Fruit fly (Drosophila melanogaster) whole organism, embryonic: ENCODE results near the gene SPoCk.
A peak's percentile ranks its signal among the peaks of the same experiment; 100 is the strongest.

Experiments used
- CG11456 ChIP-seq: fragments of 200-800 bp; sonication (Bioruptor generic); IDR thresholded peaks from 3 replicates; pipeline ENCODE4 v1.3.6; 2022; ENCODE audit warnings: missing biosample characterization, missing genetic modification characterization
- CG12659 ChIP-seq: fragments of 200-800 bp; sonication (Bioruptor generic); optimal IDR thresholded peaks from 3 replicates; lab custom pipeline; 2017; ENCODE audit warnings: mild to moderate bottlenecking, missing biosample characterization, missing genetic modification reagents, missing genetic modification characterization
- CG13296 ChIP-seq: fragments of 200-800 bp; sonication (Bioruptor generic); optimal IDR thresholded peaks from 3 replicates; lab custom pipeline; 2018; ENCODE audit warnings: missing biosample characterization, mild to moderate bottlenecking, missing genetic modification characterization
- CG13624 ChIP-seq: fragments of 200-800 bp; sonication (Bioruptor generic); optimal IDR thresholded peaks from 2 replicates; lab custom pipeline; 2016; ENCODE audit warnings: missing biosample characterization, missing genetic modification characterization
- CG14667 ChIP-seq: fragments of 200-800 bp; sonication (Bioruptor generic); IDR thresholded peaks from 2 replicates; pipeline ENCODE4 v1.3.6; 2022; ENCODE audit warnings: missing biosample characterization, missing genetic modification characterization
- CG14860 ChIP-seq: fragments of 200-800 bp; sonication (Bioruptor generic); IDR thresholded peaks from 3 replicates; pipeline ENCODE4 v1.3.6; 2022; ENCODE audit warnings: missing biosample characterization, missing genetic modification characterization; ENCODE audit not compliant: partially characterized antibody
- CG16813 ChIP-seq: fragments of 200-800 bp; sonication (Bioruptor generic); IDR thresholded peaks from 3 replicates; pipeline ENCODE4 v1.3.6; 2022; ENCODE audit warnings: missing biosample characterization, missing genetic modification characterization; ENCODE audit not compliant: partially characterized antibody
- CG17328 ChIP-seq: fragments of 200-800 bp; sonication (Bioruptor generic); IDR thresholded peaks from 2 replicates; pipeline ENCODE4 v1.3.6; 2022; ENCODE audit warnings: missing biosample characterization, missing genetic modification characterization
- CG18599 ChIP-seq: fragments of 200-800 bp; sonication (Bioruptor generic); optimal IDR thresholded peaks from 3 replicates; lab custom pipeline; 2017; ENCODE audit warnings: missing biosample characterization, missing genetic modification characterization, mild to moderate bottlenecking, moderate library complexity, missing genetic modification reagents
- CG2712 ChIP-seq: fragments of 200-800 bp; optimal IDR thresholded peaks from 3 replicates; lab custom pipeline; 2019; ENCODE audit warnings: missing biosample characterization, mild to moderate bottlenecking, missing genetic modification characterization, moderate library complexity
- CG30403 ChIP-seq: fragments of 200-800 bp; sonication (Bioruptor generic); optimal IDR thresholded peaks from 3 replicates; lab custom pipeline; 2016; ENCODE audit warnings: missing biosample characterization, missing genetic modification characterization
- CG43689 ChIP-seq: fragments of 200-800 bp; sonication (Bioruptor generic); IDR thresholded peaks from 2 replicates; pipeline ENCODE4 v1.3.6; 2022; ENCODE audit warnings: missing biosample characterization, missing genetic modification characterization
- CG6272 ChIP-seq: fragments of 200-800 bp; sonication (Bioruptor generic); IDR thresholded peaks from 2 replicates; pipeline ENCODE4 v1.3.6; 2022; ENCODE audit warnings: missing biosample characterization, missing genetic modification characterization
- CG6791 ChIP-seq: fragments of 200-800 bp; sonication (Bioruptor generic); IDR thresholded peaks from 3 replicates; pipeline ENCODE4 v1.3.6; 2022; ENCODE audit warnings: missing biosample characterization, missing genetic modification characterization; ENCODE audit not compliant: partially characterized antibody
- CG8359 ChIP-seq: fragments of 200-800 bp; sonication (Bioruptor generic); optimal IDR thresholded peaks from 2 replicates; lab custom pipeline; 2017; ENCODE audit warnings: missing biosample characterization, mild to moderate bottlenecking, missing genetic modification characterization, borderline replicate concordance
- CG9437 ChIP-seq: fragments of 200-800 bp; sonication (Bioruptor generic); optimal IDR thresholded peaks from 2 replicates; lab custom pipeline; 2018; ENCODE audit warnings: missing biosample characterization, mild to moderate bottlenecking, missing genetic modification characterization
- CG9727 ChIP-seq: fragments of 200-800 bp; sonication (Bioruptor generic); optimal IDR thresholded peaks from 3 replicates; lab custom pipeline; 2017; ENCODE audit warnings: missing biosample characterization, mild to moderate bottlenecking, missing genetic modification characterization
- CG9797 ChIP-seq: fragments of 200-800 bp; sonication (Bioruptor generic); optimal IDR thresholded peaks from 3 replicates; lab custom pipeline; 2018; ENCODE audit warnings: missing biosample characterization, mild to moderate bottlenecking, missing genetic modification characterization
- CrebB ChIP-seq: fragments of 200-800 bp; sonication (Bioruptor generic); optimal IDR thresholded peaks from 3 replicates; lab custom pipeline; 2018; ENCODE audit warnings: missing biosample characterization, mild to moderate bottlenecking, missing genetic modification characterization
- Dbx ChIP-seq: fragments of 200-800 bp; sonication (Bioruptor generic); IDR thresholded peaks from 3 replicates; pipeline ENCODE4 v1.3.6; 2022; ENCODE audit warnings: missing biosample characterization, missing genetic modification characterization
- Doc2 ChIP-seq: fragments of 200-800 bp; sonication (Bioruptor generic); IDR thresholded peaks from 2 replicates; pipeline ENCODE4 v1.3.6; 2022; ENCODE audit warnings: missing biosample characterization, missing genetic modification characterization
- Dp ChIP-seq: fragments of 200-800 bp; sonication (Bioruptor generic); optimal IDR thresholded peaks from 2 replicates; lab custom pipeline; 2018; ENCODE audit warnings: missing biosample characterization, mild to moderate bottlenecking, missing genetic modification characterization, moderate library complexity
- Gsc ChIP-seq: fragments of 200-800 bp; sonication (Bioruptor generic); IDR thresholded peaks from 2 replicates; pipeline ENCODE4 v1.3.6; 2022; ENCODE audit warnings: missing biosample characterization, missing genetic modification characterization
- HLHmδ ChIP-seq: fragments of 200-800 bp; sonication (Bioruptor generic); optimal IDR thresholded peaks from 2 replicates; lab custom pipeline; 2018; ENCODE audit warnings: missing biosample characterization, mild to moderate bottlenecking, missing genetic modification characterization, moderate library complexity
- Hsf ChIP-seq: fragments of 200-800 bp; sonication (Bioruptor generic); optimal IDR thresholded peaks from 3 replicates; lab custom pipeline; 2016; ENCODE audit warnings: missing biosample characterization, missing genetic modification characterization
- Mad ChIP-seq: fragments of 200-800 bp; sonication (Bioruptor generic); optimal IDR thresholded peaks from 2 replicates; lab custom pipeline; 2016; ENCODE audit warnings: missing biosample characterization, missing genetic modification characterization
- Meics ChIP-seq: fragments of 200-800 bp; sonication (Bioruptor generic); optimal IDR thresholded peaks from 2 replicates; lab custom pipeline; 2017; ENCODE audit warnings: missing biosample characterization, mild to moderate bottlenecking, missing genetic modification characterization
- Mrtf ChIP-seq: fragments of 200-800 bp; sonication (Bioruptor generic); IDR thresholded peaks from 3 replicates; pipeline ENCODE4 v1.3.6; 2022; ENCODE audit warnings: missing biosample characterization, missing genetic modification characterization
- Rx ChIP-seq: fragments of 200-800 bp; sonication (Bioruptor generic); IDR thresholded peaks from 2 replicates; pipeline ENCODE4 v1.3.6; 2022; ENCODE audit warnings: missing biosample characterization, missing genetic modification characterization
- Spps ChIP-seq: fragments of 200-800 bp; sonication (Bioruptor generic); optimal IDR thresholded peaks from 2 replicates; lab custom pipeline; 2018; ENCODE audit warnings: missing biosample characterization, mild to moderate bottlenecking, missing genetic modification characterization
- Sry-β ChIP-seq: fragments of 200-800 bp; sonication (Bioruptor generic); optimal IDR thresholded peaks from 2 replicates; lab custom pipeline; 2018; ENCODE audit warnings: missing biosample characterization, mild to moderate bottlenecking, missing genetic modification characterization, moderate library complexity
- Usf ChIP-seq: fragments of 200-800 bp; sonication (Bioruptor generic); optimal IDR thresholded peaks from 2 replicates; lab custom pipeline; 2017; ENCODE audit warnings: missing genotype, missing biosample characterization, missing genetic modification characterization
- abd-A ChIP-seq: fragments of 200-800 bp; sonication (Bioruptor generic); optimal IDR thresholded peaks from 3 replicates; lab custom pipeline; 2019; ENCODE audit warnings: missing biosample characterization, mild to moderate bottlenecking, missing genetic modification characterization, moderate library complexity
- az2 ChIP-seq: fragments of 200-800 bp; sonication (Bioruptor generic); optimal IDR thresholded peaks from 3 replicates; lab custom pipeline; 2016; ENCODE audit warnings: missing biosample characterization, missing genetic modification characterization
- cwo ChIP-seq: fragments of 200-800 bp; sonication (Bioruptor generic); optimal IDR thresholded peaks from 3 replicates; lab custom pipeline; 2017; ENCODE audit warnings: missing biosample characterization, missing genetic modification characterization, mild to moderate bottlenecking, moderate library complexity, missing genetic modification reagents
- gce ChIP-seq: fragments of 200-800 bp; sonication (Bioruptor generic); IDR thresholded peaks from 3 replicates; pipeline ENCODE4 v1.3.6; 2022; ENCODE audit warnings: missing biosample characterization, missing genetic modification characterization
- gcm ChIP-seq: fragments of 200-800 bp; sonication (Bioruptor generic); optimal IDR thresholded peaks from 2 replicates; lab custom pipeline; 2019; ENCODE audit warnings: missing biosample characterization, mild to moderate bottlenecking, missing genetic modification characterization, moderate library complexity
- gfzf ChIP-seq: fragments of 200-800 bp; sonication (Bioruptor generic); optimal IDR thresholded peaks from 2 replicates; lab custom pipeline; 2016; ENCODE audit warnings: missing biosample characterization, mild to moderate bottlenecking, missing genetic modification characterization, moderate library complexity
- insv ChIP-seq, 2 experiments: fragments of 200-800 bp; sonication (Bioruptor generic); optimal IDR thresholded peaks; 3 replicates each; lab custom pipeline; 2016 to 2018; ENCODE audit warnings: missing biosample characterization in 2 of 2, missing genetic modification characterization in 2 of 2
- kah ChIP-seq: fragments of 200-800 bp; sonication (Bioruptor generic); optimal IDR thresholded peaks from 2 replicates; lab custom pipeline; 2018; ENCODE audit warnings: missing biosample characterization, mild to moderate bottlenecking, missing genetic modification characterization
- peb ChIP-seq: fragments of 200-800 bp; sonication (Bioruptor generic); IDR thresholded peaks from 2 replicates; pipeline ENCODE4 v1.3.6; 2022; ENCODE audit warnings: missing biosample characterization, missing genetic modification characterization
- pnt ChIP-seq: fragments of 200-800 bp; sonication (Bioruptor generic); optimal IDR thresholded peaks from 3 replicates; lab custom pipeline; 2016; ENCODE audit warnings: missing biosample characterization, missing genetic modification characterization
- pum ChIP-seq: fragments of 200-800 bp; sonication (Bioruptor generic); optimal IDR thresholded peaks from 2 replicates; lab custom pipeline; 2016; ENCODE audit warnings: missing biosample characterization, missing genetic modification characterization
- pzg ChIP-seq: fragments of 200-800 bp; sonication (Bioruptor generic); optimal IDR thresholded peaks from 3 replicates; lab custom pipeline; 2018; ENCODE audit warnings: missing biosample characterization, mild to moderate bottlenecking, missing genetic modification characterization, moderate library complexity
- rib ChIP-seq: fragments of 200-800 bp; sonication (Bioruptor generic); IDR thresholded peaks from 2 replicates; pipeline ENCODE4 v1.3.6; 2022; ENCODE audit warnings: missing biosample characterization, missing genetic modification characterization
- sima ChIP-seq: fragments of 200-800 bp; sonication (Bioruptor generic); optimal IDR thresholded peaks from 2 replicates; lab custom pipeline; 2016; ENCODE audit warnings: missing biosample characterization, missing genetic modification characterization
- tap ChIP-seq: fragments of 200-800 bp; optimal IDR thresholded peaks from 3 replicates; lab custom pipeline; 2019; ENCODE audit warnings: missing biosample characterization, mild to moderate bottlenecking, missing genetic modification characterization, moderate library complexity
- unpg ChIP-seq: fragments of 200-800 bp; sonication (Bioruptor generic); optimal IDR thresholded peaks from 3 replicates; lab custom pipeline; 2018; ENCODE audit warnings: missing biosample characterization, mild to moderate bottlenecking, missing genetic modification characterization, moderate library complexity
- vvl ChIP-seq: fragments of 200-800 bp; sonication (Bioruptor generic); IDR thresholded peaks from 2 replicates; pipeline ENCODE4 v1.3.6; 2022; ENCODE audit warnings: missing biosample characterization, missing genetic modification characterization

SPoCk gene

dm6 chr3L:22717137-22717767, 32.0 kb upstream of the SPoCk start, which contains the start of the genes ArfGAP3 and CG32452 (continued):
- TF ChIP-seq CG43689 (GFP tag; lab: Robert Waterston, UW) (0 out of 2 replicates have a peak, but pooled peaks have one; percentile 27), CG14860 (GFP tag; lab: Robert Waterston, UW) (no peak), gcm (GFP tag; lab: Kevin White, UChicago) (peak; percentile 54), Gsc (GFP tag; lab: Robert Waterston, UW) (no peak), CG9727 (GFP tag; lab: Kevin White, UChicago) (peak; percentile 78), Hsf (peak; percentile 84), CG17328 (GFP tag; lab: Robert Waterston, UW) (peak; percentile 72), CG14667 (GFP tag; lab: Robert Waterston, UW) (peak; percentile 58), CG11456 (GFP tag; lab: Robert Waterston, UW) (peak; percentile 75), Dbx (peak; percentile 82), CG18599 (GFP tag; lab: Kevin White, UChicago) (peak; percentile 70), sima (GFP tag; lab: Kevin White, UChicago) (no peak), CG6791 (GFP tag; lab: Robert Waterston, UW) (no peak; the same call in 2 of the 3 replicates), Rx (GFP tag; lab: Robert Waterston, UW) (peak; percentile 53; the same call in 1 of the 2 replicates), CG6272 (peak; percentile 53; the same call in 1 of the 2 replicates), Spps (tag; lab: Kevin White, UChicago) (peak; percentile 34), Doc2 (GFP tag; lab: Robert Waterston, UW) (no peak), pnt (peak; percentile 2), CG9437 (GFP tag; lab: Kevin White, UChicago) (peak; percentile 81), gfzf (GFP tag; lab: Kevin White, UChicago) (peak; percentile 23), CG16813 (peak; percentile 64), kah (GFP tag; lab: Kevin White, UChicago) (peak; percentile 61), az2 (GFP tag; lab: Kevin White, UChicago) (peak; percentile 78), Mad (GFP tag; lab: Kevin White, UChicago) (peak; percentile 71), abd-A (no peak), tap (tag; lab: Kevin White, UChicago) (peak; percentile 60), peb (no peak), Dp (GFP tag; lab: Kevin White, UChicago) (peak; percentile 51), CG13624 (peak; percentile 54), cwo (peak; percentile 22), HLHmδ (GFP tag; lab: Kevin White, UChicago) (peak; percentile 56), vvl (peak; percentile 77), CG13296 (GFP tag; lab: Kevin White, UChicago) (peak; percentile 68), Mrtf (GFP tag; lab: Robert Waterston, UW) (no peak; the same call in 2 of the 3 replicates), CG9797 (GFP tag; lab: Kevin White, UChicago) (peak; percentile 22), rib (GFP tag; lab: Robert Waterston, UW) (peak; percentile 60; the same call in 1 of the 2 replicates), CG30403 (GFP tag; lab: Kevin White, UChicago) (peak; percentile 86), pzg (GFP tag; lab: Kevin White, UChicago) (peak; percentile 76), gce (GFP tag; lab: Robert Waterston, UW) (peak; percentile 40; the same call in 1 of the 3 replicates), unpg (GFP tag; lab: Kevin White, UChicago) (peak; percentile 68), CG2712 (peak; percentile 80), CrebB (peak; percentile 50), Meics (GFP tag; lab: Kevin White, UChicago) (peak; percentile 73), Usf (GFP tag; lab: Kevin White, UChicago) (peak; percentile 41), pum (GFP tag; lab: Kevin White, UChicago) (peak; percentile 70), CG8359 (GFP tag; lab: Kevin White, UChicago) (no peak), insv (GFP tag; optimal IDR thresholded peaks at IDR 0.05; lab: Kevin White, UChicago) (peak in 1 of 2 experiments; percentile 23), Sry-β (GFP tag; lab: Kevin White, UChicago) (peak; percentile 94), CG12659 (GFP tag; lab: Kevin White, UChicago) (peak; percentile 81)
